Worm (Caenorhabditis elegans): ENCODE measurements around the gene cpb-1.

Gene cpb-1

DNA sequence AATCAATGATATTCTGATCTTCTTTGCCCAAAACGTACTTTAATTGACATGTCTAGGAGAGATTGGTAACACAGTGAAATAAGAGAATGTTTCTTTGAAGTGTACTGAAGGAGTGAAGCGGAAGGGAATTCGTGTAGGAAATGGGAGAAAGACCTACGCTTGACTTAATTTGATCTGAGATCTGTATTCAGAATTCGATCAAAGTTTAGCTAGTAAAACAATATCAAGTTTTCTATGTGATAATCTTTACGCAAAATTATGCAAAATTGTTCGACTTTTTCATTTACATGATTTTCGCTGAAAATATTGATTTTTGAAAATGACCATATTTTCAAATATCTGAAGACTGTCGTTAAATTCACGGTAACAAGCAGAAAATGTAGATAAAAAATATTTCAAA is 24.8 kb upstream of the cpb-1 start, which contains the start of gene K01B6.4:
TSS of gene K01B6.4 (minus strand) at position 101 of the 400 bp plus-strand sequence.
- TF ChIP-seq sox-2 (GFP tag; IDR thresholded peaks at IDR 0.05) (no peak), tbx-7 (tag; optimal IDR thresholded peaks at IDR 0.05) (no peak), pax-1 (tag; optimal IDR thresholded peaks at IDR 0.05) (no peak), ceh-9 (tag; optimal IDR thresholded peaks at IDR 0.05) (no peak), unc-55 (GFP tag; optimal IDR thresholded peaks at IDR 0.05) (no peak), hlh-8 (tag; optimal IDR thresholded peaks at IDR 0.05) (no peak), nhr-232 (tag; optimal IDR thresholded peaks at IDR 0.05) (no peak), C38D4.7 (GFP tag; optimal IDR thresholded peaks at IDR 0.05) (no peak)

DNA sequence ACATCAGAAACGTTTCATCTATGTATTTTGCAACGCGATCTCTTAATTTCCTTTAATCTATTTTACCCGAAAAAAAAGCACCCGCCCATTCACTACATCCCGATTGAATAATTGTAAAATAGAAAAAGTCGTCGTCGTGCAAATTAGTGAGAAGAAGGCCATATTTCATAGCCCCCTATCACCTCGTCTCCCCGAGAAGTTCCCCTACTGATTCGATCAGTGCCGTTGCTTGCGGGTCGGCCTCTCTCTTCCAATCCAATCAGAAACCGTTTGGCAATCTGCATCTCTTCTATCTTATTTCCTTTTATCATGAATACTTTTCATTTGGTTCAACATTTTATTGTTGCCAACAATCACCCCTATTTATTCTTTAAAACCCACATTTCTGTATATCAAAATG is 23.0 kb upstream of the cpb-1 start:
- TF ChIP-seq sdc-2 (tag; optimal IDR thresholded peaks at IDR 0.05): no peak
- TF ChIP-seq ceh-9 (tag; optimal IDR thresholded peaks at IDR 0.05): no peak
- TF ChIP-seq unc-3 (GFP tag; conservative IDR thresholded peaks at IDR 0.05): no peak
- no peak for TF ChIP-seq unc-3 (tag; optimal IDR thresholded peaks at IDR 0.05)
- TF ChIP-seq tbx-2 (tag; optimal IDR thresholded peaks at IDR 0.05): no peak
- TF ChIP-seq elt-4 (tag; optimal IDR thresholded peaks at IDR 0.05): no peak
- TF ChIP-seq ceh-31 (tag; optimal IDR thresholded peaks at IDR 0.05): no peak

DNA sequence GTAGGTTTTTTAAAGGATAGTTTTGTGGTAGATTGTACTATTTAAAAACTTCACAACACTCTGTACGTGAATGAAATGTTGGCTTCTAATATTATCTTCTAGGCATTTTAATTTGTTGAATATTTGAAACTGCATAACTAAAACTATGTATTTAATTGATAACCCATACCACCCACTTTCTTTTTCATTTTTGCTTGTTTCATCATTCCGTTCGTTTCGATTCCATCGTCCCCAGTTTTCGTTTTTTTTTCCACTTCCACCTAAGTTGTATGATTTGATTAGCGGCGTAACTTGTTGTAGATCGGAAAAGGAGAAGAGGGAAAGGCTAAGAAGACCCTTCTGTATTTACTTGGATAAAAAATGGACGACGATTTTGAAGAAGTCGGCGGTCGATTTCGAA is 22.2 kb upstream of the cpb-1 start, which contains the start of gene K01B6.3:
TSS of gene K01B6.3 (plus strand) at position 301 of the 400 bp plus-strand sequence.
- TF ChIP-seq Y22D7AL.16 (tag; optimal IDR thresholded peaks at IDR 0.05) (no peak), ceh-48 (tag; optimal IDR thresholded peaks at IDR 0.05) (no peak), nfya-1 (tag; optimal IDR thresholded peaks at IDR 0.05) (no peak), dmd-4 (tag; optimal IDR thresholded peaks at IDR 0.05; ENCODE audit: borderline replicate concordance) (no peak), lim-6 (tag; optimal IDR thresholded peaks at IDR 0.05) (no peak), nhr-232 (tag; optimal IDR thresholded peaks at IDR 0.05) (no peak), ahr-1 (tag; optimal IDR thresholded peaks at IDR 0.05) (no peak), npax-4 (tag; optimal IDR thresholded peaks at IDR 0.05) (no peak)

DNA sequence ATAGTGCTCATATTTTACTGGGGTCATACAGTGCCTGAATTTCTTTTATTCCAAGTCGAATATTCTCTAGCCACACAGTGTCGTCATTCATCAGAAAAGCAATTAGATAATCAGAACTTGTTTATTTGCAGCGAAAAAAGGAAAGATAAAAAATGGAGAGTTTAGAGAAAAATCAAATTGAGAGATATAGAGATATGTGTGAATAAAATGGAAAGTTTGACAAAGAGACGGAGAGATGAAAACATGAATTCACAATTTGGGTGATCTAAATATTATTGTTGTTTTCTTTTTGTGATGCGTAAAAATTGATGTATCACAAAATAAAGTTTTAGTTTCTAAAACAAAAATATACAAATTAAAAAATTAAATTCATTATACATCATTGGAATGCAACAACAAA is 21.4 kb upstream of the cpb-1 start:
- TF ChIP-seq ceh-6 (GFP tag; optimal IDR thresholded peaks at IDR 0.05): no peak

DNA sequence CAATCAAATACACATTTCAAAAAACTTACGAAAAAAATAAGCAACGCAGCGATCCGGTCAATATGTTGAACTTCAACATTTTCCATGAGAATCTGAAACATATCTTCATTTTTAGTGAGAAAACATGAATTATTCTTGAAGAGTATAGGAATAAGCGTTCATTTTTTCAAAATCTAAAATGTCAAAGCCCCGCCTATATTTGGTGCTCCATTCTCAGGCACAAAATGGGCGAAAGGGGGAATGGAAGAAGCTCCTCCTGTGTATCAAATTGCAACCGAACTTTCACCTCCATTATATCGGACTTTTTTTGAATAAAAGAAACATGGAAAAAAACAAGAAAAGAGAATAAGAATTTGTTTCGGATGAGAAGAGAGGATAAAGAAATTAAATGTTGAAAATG is 15.5 kb upstream of the cpb-1 start, which contains the start of gene srx-45:
TSS of gene srx-45 (minus strand) at position 101 of the 400 bp plus-strand sequence.
- no peak for TF ChIP-seq dve-1 (tag; optimal IDR thresholded peaks at IDR 0.05)
- no peak for TF ChIP-seq fkh-10 (GFP tag; optimal IDR thresholded peaks at IDR 0.05)
- no peak for TF ChIP-seq fkh-6 (tag; optimal IDR thresholded peaks at IDR 0.05)
- TF ChIP-seq rnt-1 (tag; optimal IDR thresholded peaks at IDR 0.05): no peak
- TF ChIP-seq ceh-9 (tag; optimal IDR thresholded peaks at IDR 0.05): no peak
- no peak for TF ChIP-seq madf-2 (tag; optimal IDR thresholded peaks at IDR 0.05)
- TF ChIP-seq K02D7.2 (tag; optimal IDR thresholded peaks at IDR 0.05): no peak

DNA sequence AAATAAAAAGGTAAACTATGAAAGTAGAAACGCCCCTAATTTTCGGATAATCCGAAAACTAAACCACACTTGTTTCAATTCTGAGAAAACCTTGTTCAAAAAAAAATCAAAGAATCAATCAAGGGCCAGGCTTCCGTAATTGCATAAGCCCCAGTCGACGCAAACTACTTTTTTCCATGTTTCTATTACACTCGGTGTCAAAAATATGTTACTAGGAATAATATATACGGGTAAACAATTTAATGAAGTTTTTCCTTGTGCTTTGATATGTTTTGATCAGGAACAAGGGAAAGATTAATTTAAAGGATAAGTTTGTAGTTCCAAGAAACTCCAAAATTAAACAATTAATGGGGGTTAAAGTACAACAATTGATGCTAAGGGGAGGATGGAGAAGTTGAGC is 12.3 kb upstream of the cpb-1 start:
- TF ChIP-seq ceh-14 (tag; optimal IDR thresholded peaks at IDR 0.05): peak; percentile 29
- TF ChIP-seq ets-4 (tag; optimal IDR thresholded peaks at IDR 0.05): no peak
- TF ChIP-seq syd-9 (tag; optimal IDR thresholded peaks at IDR 0.05): no peak

DNA sequence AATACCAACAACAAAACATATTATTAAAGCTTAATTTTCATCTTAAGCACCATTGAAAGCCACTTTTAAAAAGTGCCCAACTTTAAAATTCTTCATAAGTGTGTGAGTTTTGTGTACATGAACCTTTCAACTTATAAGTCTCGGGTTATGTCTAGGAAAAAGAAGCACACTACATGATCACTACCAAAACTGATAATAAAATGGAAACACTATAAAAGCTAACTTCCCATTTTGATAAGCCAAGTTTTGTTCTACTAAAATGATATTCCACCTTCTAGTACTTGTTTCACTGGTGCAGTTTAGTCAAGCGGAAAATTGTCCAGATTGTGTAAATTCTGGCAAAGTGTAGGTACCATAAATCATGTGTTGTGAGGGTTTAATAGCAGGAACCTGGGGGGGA is 7.6 kb upstream of the cpb-1 start, which contains the start of gene C40H1.8:
TSS of gene C40H1.8 (plus strand) at position 242 of the 400 bp plus-strand sequence.
- TF ChIP-seq elt-2 (tag; optimal IDR thresholded peaks at IDR 0.05): no peak
- TF ChIP-seq fkh-10 (GFP tag; optimal IDR thresholded peaks at IDR 0.05): no peak
- no peak for TF ChIP-seq unc-3 (GFP tag; conservative IDR thresholded peaks at IDR 0.05)
- TF ChIP-seq unc-3 (tag; optimal IDR thresholded peaks at IDR 0.05): no peak
- TF ChIP-seq eyg-1 (tag; optimal IDR thresholded peaks at IDR 0.05): no peak
- TF ChIP-seq ceh-22 (tag; optimal IDR thresholded peaks at IDR 0.05): no peak
- TF ChIP-seq ceh-14 (tag; optimal IDR thresholded peaks at IDR 0.05): no peak
- TF ChIP-seq nfya-1 (tag; optimal IDR thresholded peaks at IDR 0.05): no peak
- TF ChIP-seq dmd-4 (tag; optimal IDR thresholded peaks at IDR 0.05; ENCODE audit: borderline replicate concordance): no peak
- no peak for TF ChIP-seq lim-6 (tag; optimal IDR thresholded peaks at IDR 0.05)
- TF ChIP-seq ceh-9 (tag; optimal IDR thresholded peaks at IDR 0.05): no peak
- no peak for TF ChIP-seq gmeb-2 (tag; optimal IDR thresholded peaks at IDR 0.05)
- TF ChIP-seq unc-55 (GFP tag; optimal IDR thresholded peaks at IDR 0.05): no peak
- TF ChIP-seq hlh-30 (tag; optimal IDR thresholded peaks at IDR 0.05; ENCODE audit: insufficient read depth): no peak
